Fruit fly (Drosophila melanogaster): ENCODE data around the gene ATPsyndelta.

The ATPsyndelta gene

dm6 chrX:10184355-10185058 lies 28.3 kb upstream of the ATPsyndelta start (continued):
- no peak for TF ChIP-seq chinmo (GFP tag; IDR thresholded peaks at IDR 0.05; ENCODE audit: partially characterized antibody)
- TF ChIP-seq CG1832 (GFP tag; optimal IDR thresholded peaks at IDR 0.05) = no peak
- no peak for TF ChIP-seq hkb (optimal IDR thresholded peaks at IDR 0.05)
- peak; percentile 66 for TF ChIP-seq hkb (GFP tag; IDR thresholded peaks at IDR 0.05)
- TF ChIP-seq CG32532 (GFP tag; IDR thresholded peaks at IDR 0.05) = peak; percentile 84
- no peak for TF ChIP-seq sd (tag; optimal IDR thresholded peaks at IDR 0.05)
- TF ChIP-seq croc (GFP tag; conservative IDR thresholded peaks at IDR 0.05) = 0 out of 3 replicates have a peak, but pooled peaks have one; percentile 24
- TF ChIP-seq fru (optimal IDR thresholded peaks at IDR 0.05) = no peak
- no peak for TF ChIP-seq aop (GFP tag; IDR thresholded peaks at IDR 0.05)
- peak; percentile 42; the same call in 1 of the 2 replicates for TF ChIP-seq CG16779 (GFP tag; IDR thresholded peaks at IDR 0.05)
- TF ChIP-seq Lhr (GFP tag; optimal IDR thresholded peaks at IDR 0.05) = no peak
- peak; percentile 43 for TF ChIP-seq ap (GFP tag; IDR thresholded peaks at IDR 0.05)
- TF ChIP-seq Deaf1 (tag; optimal IDR thresholded peaks at IDR 0.05) = no peak
- TF ChIP-seq Mad (GFP tag; optimal IDR thresholded peaks at IDR 0.05) = no peak
- TF ChIP-seq kni (GFP tag; optimal IDR thresholded peaks at IDR 0.05) = no peak
- TF ChIP-seq ERR (GFP tag; optimal IDR thresholded peaks at IDR 0.05) = peak; percentile 20
- no peak for TF ChIP-seq CG10543 (GFP tag; optimal IDR thresholded peaks at IDR 0.05)
- TF ChIP-seq CG3407 (GFP tag; optimal IDR thresholded peaks at IDR 0.05) = no peak
- peak; percentile 96 for TF ChIP-seq Med (GFP tag)
- TF ChIP-seq MESR4 (GFP tag; optimal IDR thresholded peaks at IDR 0.05) = no peak
- peak; percentile 30 for TF ChIP-seq zfh2 (GFP tag; optimal IDR thresholded peaks at IDR 0.05)
- TF ChIP-seq CG6175 (GFP tag; IDR thresholded peaks at IDR 0.05) = 0 out of 3 replicates have a peak, but pooled peaks have one; percentile 31
- no peak; the same call in 1 of the 2 replicates for TF ChIP-seq vvl (GFP tag; IDR thresholded peaks at IDR 0.05)
- TF ChIP-seq pum (GFP tag; optimal IDR thresholded peaks at IDR 0.05) = peak; percentile 27
- TF ChIP-seq CG11560 (tag; IDR thresholded peaks at IDR 0.05) = peak; percentile 42; the same call in 1 of the 3 replicates
- TF ChIP-seq Hr3 (GFP tag; optimal IDR thresholded peaks at IDR 0.05) = no peak
- no peak for TF ChIP-seq CG12299 (tag; optimal IDR thresholded peaks at IDR 0.05)
- TF ChIP-seq otp (GFP tag; IDR thresholded peaks at IDR 0.05) = 0 out of 3 replicates have a peak, but pooled peaks have one; percentile 40
- no peak for TF ChIP-seq lov (optimal IDR thresholded peaks at IDR 0.05)
- no peak for TF ChIP-seq lov (GFP tag; IDR thresholded peaks at IDR 0.05)
- TF ChIP-seq CkIIα-i1 (GFP tag; IDR thresholded peaks at IDR 0.05) = no peak
- no peak for TF ChIP-seq unpg (GFP tag; optimal IDR thresholded peaks at IDR 0.05)
- TF ChIP-seq HHEX (GFP tag; optimal IDR thresholded peaks at IDR 0.05) = no peak
- no peak for TF ChIP-seq CG4820 (GFP tag; optimal IDR thresholded peaks at IDR 0.05)
- peak; percentile 54 for TF ChIP-seq Fer3 (tag; optimal IDR thresholded peaks at IDR 0.05)
- no peak for TF ChIP-seq dimm (GFP tag; IDR thresholded peaks at IDR 0.05)
- no peak for TF ChIP-seq ewg (GFP tag; optimal IDR thresholded peaks at IDR 0.05)
- TF ChIP-seq CG17912 (GFP tag; optimal IDR thresholded peaks at IDR 0.05) = no peak
- peak; percentile 48 for TF ChIP-seq ind (GFP tag; optimal IDR thresholded peaks at IDR 0.05)
- no peak for TF ChIP-seq Ssrp (tag; optimal IDR thresholded peaks at IDR 0.05)
- no peak for TF ChIP-seq GATAe (GFP tag; conservative IDR thresholded peaks at IDR 0.05)
- peak; percentile 32 for TF ChIP-seq CG6854 (GFP tag; optimal IDR thresholded peaks at IDR 0.05)
- TF ChIP-seq klu (GFP tag; IDR thresholded peaks at IDR 0.05) = peak; percentile 56
- 0 out of 2 replicates have a peak, but pooled peaks have one; percentile 47 for TF ChIP-seq seq (GFP tag; IDR thresholded peaks at IDR 0.05)
- TF ChIP-seq cwo (GFP tag; optimal IDR thresholded peaks at IDR 0.05) = peak; percentile 64
- TF ChIP-seq pzg (GFP tag; optimal IDR thresholded peaks at IDR 0.05) = no peak
- TF ChIP-seq CG5245 (GFP tag; optimal IDR thresholded peaks at IDR 0.05) = no peak
- TF ChIP-seq psq (GFP tag; optimal IDR thresholded peaks at IDR 0.05) = no peak
- peak; percentile 37 for TF ChIP-seq NfI (GFP tag; optimal IDR thresholded peaks at IDR 0.05)
- 0 out of 3 replicates have a peak, but pooled peaks have one; percentile 38 for TF ChIP-seq CG34422 (GFP tag; IDR thresholded peaks at IDR 0.05)
- TF ChIP-seq tx (GFP tag; optimal IDR thresholded peaks at IDR 0.05) = no peak

Data from whole organism, embryonic.